Worm (Caenorhabditis elegans) whole organism, mixed stage, embryonic: ENCODE measurements around the gene hpo-36.

ENCODE experiments used
- elt-3 ChIP-seq: fragments of 150-350 bp; optimal IDR thresholded peaks from 2 replicates; lab custom pipeline; 2014; ENCODE audit warnings: missing biosample characterization, missing genetic modification characterization
- unc-62 ChIP-seq: fragments of 150-350 bp; optimal IDR thresholded peaks from 2 replicates; lab custom pipeline; 2014; ENCODE audit warnings: missing biosample characterization, missing genetic modification reagents, missing genetic modification characterization

DNA sequence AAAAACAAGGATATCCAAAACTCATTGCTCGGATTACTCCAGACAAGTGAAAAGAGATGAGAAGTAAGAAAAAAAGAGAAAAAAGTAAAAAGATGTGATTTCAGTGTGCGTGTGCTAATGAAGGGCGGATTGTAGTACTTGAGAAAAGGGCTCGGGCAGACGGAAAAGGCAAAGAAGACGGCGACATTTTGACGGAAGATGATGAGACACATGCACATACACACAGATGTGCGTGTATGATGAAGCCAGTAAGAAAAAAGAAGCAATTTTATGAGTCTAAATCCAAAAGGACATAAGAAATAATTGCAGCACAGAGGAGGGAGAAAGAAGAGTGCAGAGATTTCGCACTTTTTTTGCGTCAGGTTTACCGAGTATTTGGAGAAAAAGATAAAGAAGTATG is 49.3 kb upstream of the hpo-36 start:
- no peak for TF ChIP-seq unc-62 (GFP tag; lab: Kevin White, UChicago)
- TF ChIP-seq elt-3 = no peak
